Worm (Caenorhabditis elegans): ENCODE results near the gene F49E12.12.

ce11 chrII:8394205-8394604 is 12.9 kb downstream of the F49E12.12 start, which contains the start of gene F49E12.8:
- TF ChIP-seq mab-5 (tag; optimal IDR thresholded peaks at IDR 0.05) (no peak), nhr-76 (tag; optimal IDR thresholded peaks at IDR 0.05) (no peak), unc-62 (GFP tag; optimal IDR thresholded peaks at IDR 0.05) (no peak), lsy-2 (tag; optimal IDR thresholded peaks at IDR 0.05) (no peak), snpc-4 (tag; optimal IDR thresholded peaks at IDR 0.05) (no peak), ztf-11 (tag; optimal IDR thresholded peaks at IDR 0.05) (no peak), nhr-28 (tag; optimal IDR thresholded peaks at IDR 0.05) (no peak), cnd-1 (tag; optimal IDR thresholded peaks at IDR 0.05) (no peak), tbx-8 (GFP tag; optimal IDR thresholded peaks at IDR 0.05) (no peak), blmp-1 (tag; optimal IDR thresholded peaks at IDR 0.05) (no peak), zip-8 (tag; optimal IDR thresholded peaks at IDR 0.05) (no peak), unc-39 (tag; optimal IDR thresholded peaks at IDR 0.05) (no peak), hlh-1 (tag; optimal IDR thresholded peaks at IDR 0.05) (no peak), elt-1 (tag; optimal IDR thresholded peaks at IDR 0.05; ENCODE audit: borderline replicate concordance, insufficient read depth) (no peak)
